Fruit fly (Drosophila melanogaster) Kc167 (cell line): Measurements from ENCODE around the gene CG33258.

Source experiments
- Myc ChIP-seq: fragments of >200 bp; optimal IDR thresholded peaks from 2 replicates; lab custom pipeline; 2017; ENCODE audit warnings: missing external identifiers
- Sin3A ChIP-seq: fragments of >200 bp; optimal IDR thresholded peaks from 2 replicates; lab custom pipeline; 2018; ENCODE audit warnings: missing external identifiers
- h ChIP-seq: fragments of >200 bp; optimal IDR thresholded peaks from 3 replicates; lab custom pipeline; 2018; ENCODE audit warnings: missing external identifiers
- insv ChIP-seq: fragments of >200 bp; optimal IDR thresholded peaks from 3 replicates; lab custom pipeline; 2018; ENCODE audit warnings: missing external identifiers
- psq ChIP-seq: fragments of >200 bp; optimal IDR thresholded peaks from 2 replicates; lab custom pipeline; 2017; ENCODE audit warnings: missing external identifiers
- ttk ChIP-seq: sonication (Bioruptor generic); optimal IDR thresholded peaks from 2 replicates; lab custom pipeline; 2017; ENCODE audit warnings: missing external identifiers

dm6 chr3L:16113607-16114337 lies 31.4 kb downstream of the CG33258 start:
- TF ChIP-seq psq (lab: Kevin White, UChicago) (no peak), insv (no peak), ttk (lab: Kevin White, UChicago) (no peak), Sin3A (no peak), h (lab: Kevin White, UChicago) (no peak), Myc (lab: Kevin White, UChicago) (no peak)
